Worm (Caenorhabditis elegans) whole organism, young adult: ENCODE data around the gene unc-24.
A peak's percentile ranks its signal among the peaks of the same experiment; 100 is the strongest.
"Not testable (repeated sequence)": the region's sequence is repeated elsewhere in the genome, so short reads cannot be mapped to it uniquely, and the experiment has no call there.

ENCODE experiments used
- C06A6.2 ChIP-seq: fragments of 200-800 bp; sonication (Bioruptor generic); conservative IDR thresholded peaks from 2 replicates; pipeline ENCODE4 v1.3.6; 2022; ENCODE audit warnings: missing genetic modification characterization, missing compliant biosample characterization
- D2030.7 ChIP-seq: fragments of 200-800 bp; sonication (Bioruptor generic); IDR thresholded peaks from 2 replicates; pipeline ENCODE4 v1.3.6; 2022; ENCODE audit warnings: missing genetic modification reagents, missing genetic modification characterization, missing compliant biosample characterization
- F33H1.4 ChIP-seq: fragments of 200-800 bp; sonication (Bioruptor generic); IDR thresholded peaks from 2 replicates; pipeline ENCODE4 v1.3.6; 2022; ENCODE audit warnings: missing genetic modification reagents, missing genetic modification characterization, missing compliant biosample characterization
- K11D2.4 ChIP-seq: fragments of 200-800 bp; sonication (Bioruptor generic); IDR thresholded peaks from 2 replicates; pipeline ENCODE4 v1.3.6; 2022; ENCODE audit warnings: missing genetic modification reagents, missing genetic modification characterization, missing compliant biosample characterization
- Y67H2A.10 ChIP-seq: fragments of 200-800 bp; sonication (Bioruptor generic); conservative IDR thresholded peaks from 2 replicates; pipeline ENCODE4 v1.3.6; 2022; ENCODE audit warnings: missing genetic modification reagents, missing genetic modification characterization, missing compliant biosample characterization
- Y95B8A.8 ChIP-seq: fragments of 200-800 bp; sonication (Bioruptor generic); IDR thresholded peaks from 2 replicates; pipeline ENCODE4 v1.3.6; 2022; ENCODE audit warnings: missing genetic modification reagents, missing genetic modification characterization, missing compliant biosample characterization
- aptf-2 ChIP-seq: fragments of 200-800 bp; sonication (Bioruptor generic); conservative IDR thresholded peaks from 2 replicates; pipeline ENCODE4 v1.3.6; 2022; ENCODE audit warnings: missing genetic modification reagents, missing genetic modification characterization, missing compliant biosample characterization
- athp-1 ChIP-seq: sonication (generic microtip); optimal IDR thresholded peaks from 2 replicates; lab custom pipeline; 2017; ENCODE audit warnings: mild to moderate bottlenecking, missing genetic modification characterization, missing compliant biosample characterization
- attf-3 ChIP-seq: fragments of 200-800 bp; sonication (Bioruptor generic); conservative IDR thresholded peaks from 2 replicates; pipeline ENCODE4 v1.3.6; 2022; ENCODE audit warnings: missing genetic modification reagents, missing genetic modification characterization, missing compliant biosample characterization
- attf-5 ChIP-seq: fragments of 200-800 bp; sonication (Bioruptor generic); optimal IDR thresholded peaks from 2 replicates; lab custom pipeline; 2018; ENCODE audit warnings: mild to moderate bottlenecking, missing genetic modification characterization, missing compliant biosample characterization
- attf-6 ChIP-seq: fragments of 200-800 bp; sonication (Bioruptor generic); IDR thresholded peaks from 2 replicates; pipeline ENCODE4 v1.3.6; 2022; ENCODE audit warnings: missing genetic modification reagents, missing genetic modification characterization, missing compliant biosample characterization
- bed-2 ChIP-seq: fragments of 200-800 bp; sonication (Bioruptor generic); IDR thresholded peaks from 2 replicates; pipeline ENCODE4 v1.3.6; 2022; ENCODE audit warnings: missing genetic modification reagents, missing genetic modification characterization, missing compliant biosample characterization
- cebp-1 ChIP-seq, 2 experiments: fragments of 200-800 bp in 1 of 2; sonication (Bioruptor generic) in 1 of 2; sonication (generic microtip) in 1 of 2; IDR thresholded peaks in 1 of 2; optimal IDR thresholded peaks in 1 of 2; 2 replicates each; pipeline versions ENCODE4 v1.3.6 to Lab custom; 2017 to 2022; ENCODE audit warnings: missing compliant biosample characterization in 2 of 2, missing genetic modification characterization in 2 of 2, mild to moderate bottlenecking in 1 of 2, missing genetic modification reagents in 1 of 2, moderate library complexity in 1 of 2
- ceh-100 ChIP-seq: fragments of 200-800 bp; sonication (Bioruptor generic); IDR thresholded peaks from 2 replicates; pipeline ENCODE4 v1.3.6; 2022; ENCODE audit warnings: missing genetic modification reagents, missing genetic modification characterization, missing compliant biosample characterization
- ceh-27 ChIP-seq: fragments of 200-800 bp; sonication (Bioruptor generic); optimal IDR thresholded peaks from 2 replicates; lab custom pipeline; 2018; ENCODE audit warnings: mild to moderate bottlenecking, missing genetic modification characterization, moderate library complexity, missing compliant biosample characterization
- dox-1 ChIP-seq: fragments of 200-800 bp; sonication (Bioruptor generic); IDR thresholded peaks from 2 replicates; pipeline ENCODE4 v1.3.6; 2022; ENCODE audit warnings: missing genetic modification reagents, missing genetic modification characterization, missing compliant biosample characterization
- dpl-1 ChIP-seq: fragments of 150-350 bp; optimal IDR thresholded peaks from 2 replicates; lab custom pipeline; 2014; ENCODE audit warnings: missing biosample characterization, missing genetic modification reagents, missing genetic modification characterization
- egrh-3 ChIP-seq: fragments of 200-800 bp; sonication (Bioruptor generic); IDR thresholded peaks from 2 replicates; pipeline ENCODE4 v1.3.6; 2022; ENCODE audit warnings: missing genetic modification reagents, missing genetic modification characterization, missing compliant biosample characterization
- ekl-4 ChIP-seq: fragments of 200-800 bp; sonication (Bioruptor generic); IDR thresholded peaks from 2 replicates; pipeline ENCODE4 v1.3.6; 2022; ENCODE audit warnings: missing genetic modification reagents, missing genetic modification characterization, missing compliant biosample characterization
- hmg-1.2 ChIP-seq: fragments of 200-800 bp; sonication (Bioruptor generic); IDR thresholded peaks from 2 replicates; pipeline ENCODE4 v1.3.6; 2022; ENCODE audit warnings: missing genetic modification reagents, missing genetic modification characterization, missing compliant biosample characterization
- let-526 ChIP-seq: fragments of 200-800 bp; sonication (Bioruptor generic); IDR thresholded peaks from 2 replicates; pipeline ENCODE4 v1.3.6; 2022; ENCODE audit warnings: missing genetic modification reagents, missing genetic modification characterization, missing compliant biosample characterization
- let-607 ChIP-seq, 2 experiments: fragments of 200-800 bp in 1 of 2; sonication (Bioruptor generic) in 1 of 2; sonication (generic microtip) in 1 of 2; optimal IDR thresholded peaks; 2 replicates each; lab custom pipeline; 2016 to 2018; ENCODE audit warnings: mild to moderate bottlenecking in 2 of 2, missing compliant biosample characterization in 2 of 2, missing genetic modification characterization in 2 of 2, moderate library complexity in 2 of 2, missing genotype in 1 of 2
- lin-26 ChIP-seq: fragments of 200-800 bp; sonication (Bioruptor generic); IDR thresholded peaks from 2 replicates; pipeline ENCODE4 v1.3.6; 2022; ENCODE audit warnings: missing genetic modification reagents, missing genetic modification characterization, missing compliant biosample characterization
- lin-35 ChIP-seq, 3 experiments: fragments of 150-350 bp in 2 of 3; sonication (generic microtip) in 1 of 3; optimal IDR thresholded peaks; 2 replicates each; lab custom pipeline; 2014 to 2018; ENCODE audit warnings: missing biosample characterization in 3 of 3, missing genetic modification characterization in 3 of 3, missing genetic modification reagents in 3 of 3
- lin-40 ChIP-seq: sonication (generic microtip); optimal IDR thresholded peaks from 2 replicates; lab custom pipeline; 2016; ENCODE audit warnings: missing genetic modification characterization, mild to moderate bottlenecking, missing compliant biosample characterization, missing genotype, missing genetic modification reagents
- madf-3 ChIP-seq: fragments of 200-800 bp; sonication (Bioruptor generic); IDR thresholded peaks from 2 replicates; pipeline ENCODE4 v1.3.6; 2022; ENCODE audit warnings: missing genetic modification reagents, missing genetic modification characterization, missing compliant biosample characterization
- madf-6 ChIP-seq: fragments of 200-800 bp; sonication (Bioruptor generic); IDR thresholded peaks from 2 replicates; pipeline ENCODE4 v1.3.6; 2022; ENCODE audit warnings: missing genetic modification reagents, missing genetic modification characterization, missing compliant biosample characterization
- mcd-1 ChIP-seq: fragments of 200-800 bp; sonication (Bioruptor generic); IDR thresholded peaks from 2 replicates; pipeline ENCODE4 v1.3.6; 2022; ENCODE audit warnings: missing genetic modification reagents, missing genetic modification characterization, missing compliant biosample characterization
- nfyb-1 ChIP-seq: fragments of 200-800 bp; sonication (Bioruptor generic); IDR thresholded peaks from 2 replicates; pipeline ENCODE4 v1.3.6; 2022; ENCODE audit warnings: missing genetic modification reagents, missing genetic modification characterization, missing compliant biosample characterization
- nhr-80 ChIP-seq: sonication (generic microtip); optimal IDR thresholded peaks from 2 replicates; lab custom pipeline; 2016; ENCODE audit warnings: missing genetic modification characterization, missing compliant biosample characterization
- pbrm-1 ChIP-seq: fragments of 200-800 bp; sonication (Bioruptor generic); IDR thresholded peaks from 2 replicates; pipeline ENCODE4 v1.3.6; 2022; ENCODE audit warnings: missing genetic modification reagents, missing genetic modification characterization, missing compliant biosample characterization
- rcor-1 ChIP-seq: fragments of 200-800 bp; sonication (Bioruptor generic); IDR thresholded peaks from 2 replicates; pipeline ENCODE4 v1.3.6; 2022; ENCODE audit warnings: missing genetic modification reagents, missing genetic modification characterization, missing compliant biosample characterization
- ztf-25 ChIP-seq: fragments of 200-800 bp; sonication (Bioruptor generic); IDR thresholded peaks from 2 replicates; pipeline ENCODE4 v1.3.6; 2022; ENCODE audit warnings: missing genetic modification reagents, missing genetic modification characterization, missing compliant biosample characterization
- ztf-28 ChIP-seq: fragments of 200-800 bp; sonication (Bioruptor generic); IDR thresholded peaks from 2 replicates; pipeline ENCODE4 v1.3.6; 2022; ENCODE audit warnings: missing genetic modification reagents, missing genetic modification characterization, missing compliant biosample characterization
- ztf-6 ChIP-seq: fragments of 200-800 bp; sonication (Bioruptor generic); IDR thresholded peaks from 2 replicates; pipeline ENCODE4 v1.3.6; 2022; ENCODE audit warnings: missing genetic modification reagents, missing genetic modification characterization, missing compliant biosample characterization

The unc-24 gene

ce11 chrIV:7946899-7947499 lies 32.7 kb upstream of the unc-24 start, which contains the start of gene F20D12.12 (continued):
- peak; percentile 96 for TF ChIP-seq rcor-1 (GFP tag; lab: Robert Waterston, UW)
- TF ChIP-seq lin-35 (GFP tag; optimal IDR thresholded peaks at IDR 0.05; lab: Kevin White, UChicago) = peak in 2 of 3 experiments; percentile 25 to 50
- TF ChIP-seq ceh-100 (GFP tag; lab: Robert Waterston, UW) = peak; percentile 99
- peak; percentile 83 for TF ChIP-seq ceh-27
- peak; percentile 91 for TF ChIP-seq bed-2 (GFP tag; lab: Robert Waterston, UW)
- TF ChIP-seq Y67H2A.10 (GFP tag; lab: Robert Waterston, UW) = peak; percentile 86
- TF ChIP-seq lin-40 = peak; percentile 71
- TF ChIP-seq madf-3 (GFP tag; lab: Robert Waterston, UW) = peak; percentile 90
- peak; percentile 48 for TF ChIP-seq nhr-80 (tag; lab: Kevin White, UChicago)
- peak; percentile 65 for TF ChIP-seq athp-1
- peak; percentile 84 for TF ChIP-seq lin-26
- peak; percentile 88 for TF ChIP-seq mcd-1 (GFP tag; lab: Robert Waterston, UW)
- peak; percentile 67 for TF ChIP-seq dpl-1 (GFP tag; lab: Kevin White, UChicago)
- TF ChIP-seq attf-5 (GFP tag; lab: Kevin White, UChicago) = peak; percentile 94
- peak; percentile 92 for TF ChIP-seq ztf-25 (GFP tag; lab: Robert Waterston, UW)
- peak; percentile 75 for TF ChIP-seq attf-6 (GFP tag; lab: Robert Waterston, UW)
- peak in 1 of 2 experiments; percentile 47 for TF ChIP-seq let-607 (tag; optimal IDR thresholded peaks at IDR 0.05; lab: Kevin White, UChicago)
- TF ChIP-seq ztf-6 (GFP tag; lab: Robert Waterston, UW) = peak; percentile 75; the same call in 1 of the 2 replicates
- peak; percentile 88 for TF ChIP-seq attf-3 (GFP tag; lab: Robert Waterston, UW)
- peak; percentile 90 for TF ChIP-seq ekl-4 (GFP tag; lab: Robert Waterston, UW)

- TF ChIP-seq ztf-25 (GFP tag; lab: Robert Waterston, UW) (peak; percentile 84), C06A6.2 (GFP tag; lab: Robert Waterston, UW) (peak; percentile 63; the same call in 1 of the 2 replicates), lin-26 (peak; percentile 74; the same call in 1 of the 2 replicates), hmg-1.2 (GFP tag; lab: Robert Waterston, UW) (peak; percentile 59; the same call in 1 of the 2 replicates), attf-3 (GFP tag; lab: Robert Waterston, UW) (peak; percentile 79), K11D2.4 (GFP tag; lab: Robert Waterston, UW) (0 out of 2 replicates have a peak, but pooled peaks have one; percentile 28), Y95B8A.8 (0 out of 2 replicates have a peak, but pooled peaks have one; percentile 55), cebp-1 (tag; optimal IDR thresholded peaks at IDR 0.05; lab: Kevin White, UChicago) (peak; percentile 5), ztf-6 (GFP tag; lab: Robert Waterston, UW) (0 out of 2 replicates have a peak, but pooled peaks have one; percentile 55), rcor-1 (GFP tag; lab: Robert Waterston, UW) (peak; percentile 52), pbrm-1 (GFP tag; lab: Robert Waterston, UW) (peak; percentile 39; the same call in 1 of the 2 replicates), let-526 (0 out of 2 replicates have a peak, but pooled peaks have one; percentile 25), bed-2 (GFP tag; lab: Robert Waterston, UW) (peak; percentile 68; the same call in 1 of the 2 replicates), aptf-2 (GFP tag; lab: Robert Waterston, UW) (peak; percentile 89), egrh-3 (GFP tag; lab: Robert Waterston, UW) (peak; percentile 65), F33H1.4 (peak; percentile 37), mcd-1 (GFP tag; lab: Robert Waterston, UW) (peak; percentile 73), ceh-100 (GFP tag; lab: Robert Waterston, UW) (peak; percentile 96), nfyb-1 (GFP tag; lab: Robert Waterston, UW) (peak; percentile 65; the same call in 1 of the 2 replicates), dox-1 (GFP tag; lab: Robert Waterston, UW) (peak; percentile 88), ztf-28 (peak; percentile 76), madf-6 (peak; percentile 58), Y67H2A.10 (GFP tag; lab: Robert Waterston, UW) (peak; percentile 72; the same call in 1 of the 2 replicates), D2030.7 (GFP tag; lab: Robert Waterston, UW) (peak; percentile 74; the same call in 1 of the 2 replicates), attf-5 (GFP tag; lab: Kevin White, UChicago) (peak; percentile 41)
- TF ChIP-seq cebp-1 (GFP tag; IDR thresholded peaks at IDR 0.05; lab: Robert Waterston, UW) = not testable (repeated sequence)
Measured at ce11 chrIV:7948290-7948689, 31.4 kb upstream of the unc-24 start, which contains the start of gene mcm-3AP. Gene mcm-3AP, plus strand, starts transcription at chrIV:7948672.
